Worm (Caenorhabditis elegans) whole organism, late embryonic: ENCODE results near the gene arx-6.

ENCODE experiments used
- F13H6.1 ChIP-seq: sonication (generic microtip); optimal IDR thresholded peaks from 2 replicates; lab custom pipeline; 2016; ENCODE audit warnings: missing genetic modification characterization, missing compliant biosample characterization
- ama-1 ChIP-seq: fragments of 150-350 bp; optimal IDR thresholded peaks from 2 replicates; lab custom pipeline; 2014
- ceh-34 ChIP-seq: sonication (generic microtip); optimal IDR thresholded peaks from 2 replicates; lab custom pipeline; 2016; ENCODE audit warnings: mild to moderate bottlenecking, missing genetic modification characterization, missing compliant biosample characterization
- dmd-4 ChIP-seq: sonication (generic microtip); optimal IDR thresholded peaks from 2 replicates; lab custom pipeline; 2016; ENCODE audit warnings: borderline replicate concordance, missing genetic modification characterization, missing compliant biosample characterization
- dve-1 ChIP-seq: sonication (generic microtip); optimal IDR thresholded peaks from 2 replicates; lab custom pipeline; 2017; ENCODE audit warnings: antibody characterized with exemption, mild to moderate bottlenecking, missing genetic modification characterization, missing compliant biosample characterization
- ets-4 ChIP-seq: sonication (generic microtip); optimal IDR thresholded peaks from 2 replicates; lab custom pipeline; 2016; ENCODE audit warnings: missing genetic modification characterization, missing compliant biosample characterization
- eyg-1 ChIP-seq: sonication (generic microtip); optimal IDR thresholded peaks from 2 replicates; lab custom pipeline; 2016; ENCODE audit warnings: missing genotype, missing genetic modification characterization, missing compliant biosample characterization
- fkh-10 ChIP-seq: fragments of 150-350 bp; optimal IDR thresholded peaks from 2 replicates; lab custom pipeline; 2014; ENCODE audit warnings: missing biosample characterization, missing genetic modification reagents, missing genetic modification characterization
- hlh-8 ChIP-seq: sonication (generic microtip); optimal IDR thresholded peaks from 2 replicates; lab custom pipeline; 2016; ENCODE audit warnings: missing genotype, missing genetic modification characterization, missing compliant biosample characterization
- nhr-11 ChIP-seq: fragments of 150-350 bp; optimal IDR thresholded peaks from 2 replicates; lab custom pipeline; 2014; ENCODE audit warnings: missing biosample characterization, missing genetic modification characterization
- pha-2 ChIP-seq: sonication (generic microtip); optimal IDR thresholded peaks from 2 replicates; lab custom pipeline; 2017; ENCODE audit warnings: mild to moderate bottlenecking, missing genetic modification characterization, missing compliant biosample characterization
- pha-4 ChIP-seq: fragments of 150-350 bp; optimal IDR thresholded peaks from 2 replicates; lab custom pipeline; 2018; ENCODE audit warnings: missing biosample characterization, missing genetic modification reagents, missing genetic modification characterization
- pros-1 ChIP-seq: fragments of 150-350 bp; optimal IDR thresholded peaks from 2 replicates; lab custom pipeline; 2014; ENCODE audit warnings: missing biosample characterization, missing genetic modification reagents, missing genetic modification characterization
- tbx-7 ChIP-seq: sonication (generic microtip); optimal IDR thresholded peaks from 2 replicates; lab custom pipeline; 2016; ENCODE audit warnings: missing genotype, missing genetic modification characterization, missing compliant biosample characterization

- TF ChIP-seq pros-1 (tag; lab: Kevin White, UChicago), result no peak
- no peak for TF ChIP-seq nhr-11 (tag; lab: Kevin White, UChicago)
- TF ChIP-seq hlh-8, result no peak
- no peak for TF ChIP-seq tbx-7 (tag; lab: Kevin White, UChicago)
- TF ChIP-seq pha-2 (tag; lab: Kevin White, UChicago), result no peak
- TF ChIP-seq ets-4 (tag; lab: Kevin White, UChicago), result no peak
- TF ChIP-seq fkh-10 (GFP tag; lab: Kevin White, UChicago), result no peak
- no peak for TF ChIP-seq ceh-34 (tag; lab: Kevin White, UChicago)
- TF ChIP-seq eyg-1 (tag; lab: Kevin White, UChicago), result no peak
- no peak for TF ChIP-seq ama-1 (lab: Kevin White, UChicago)
- TF ChIP-seq dmd-4 (tag; lab: Kevin White, UChicago), result no peak
- no peak for TF ChIP-seq dve-1 (tag; lab: Kevin White, UChicago)
- no peak for TF ChIP-seq pha-4 (tag; lab: Kevin White, UChicago)
- TF ChIP-seq F13H6.1 (tag; lab: Kevin White, UChicago), result no peak
Observed at ce11 chrIII:4910956-4911355, 32.5 kb downstream of the arx-6 start, which contains the start of gene F26F4.2.
